Worm (Caenorhabditis elegans) whole organism, late embryonic: ENCODE measurements around the gene F41C3.2.

Source experiments
- F13H6.1 ChIP-seq: sonication (generic microtip); optimal IDR thresholded peaks from 2 replicates; lab custom pipeline; 2016; ENCODE audit warnings: missing genetic modification characterization, missing compliant biosample characterization
- K09A11.1 ChIP-seq: sonication (generic microtip); optimal IDR thresholded peaks from 2 replicates; lab custom pipeline; 2017; ENCODE audit warnings: antibody characterized with exemption, mild to moderate bottlenecking, missing genetic modification characterization, missing compliant biosample characterization; ENCODE audit not compliant: insufficient read depth
- ceh-2 ChIP-seq: sonication (generic microtip); optimal IDR thresholded peaks from 2 replicates; lab custom pipeline; 2016; ENCODE audit warnings: missing genotype, missing genetic modification characterization, missing compliant biosample characterization
- dve-1 ChIP-seq: sonication (generic microtip); optimal IDR thresholded peaks from 2 replicates; lab custom pipeline; 2017; ENCODE audit warnings: antibody characterized with exemption, mild to moderate bottlenecking, missing genetic modification characterization, missing compliant biosample characterization
- ets-4 ChIP-seq: sonication (generic microtip); optimal IDR thresholded peaks from 2 replicates; lab custom pipeline; 2016; ENCODE audit warnings: missing genetic modification characterization, missing compliant biosample characterization
- hlh-13 ChIP-seq: fragments of 200-800 bp; sonication (Bioruptor generic); optimal IDR thresholded peaks from 2 replicates; lab custom pipeline; 2018; ENCODE audit warnings: mild to moderate bottlenecking, missing genetic modification characterization, missing compliant biosample characterization
- lim-6 ChIP-seq: sonication (generic microtip); optimal IDR thresholded peaks from 2 replicates; lab custom pipeline; 2016; ENCODE audit warnings: missing genetic modification characterization, missing compliant biosample characterization
- lin-11 ChIP-seq: fragments of 200-800 bp; sonication (Bioruptor generic); optimal IDR thresholded peaks from 2 replicates; lab custom pipeline; 2018; ENCODE audit warnings: mild to moderate bottlenecking, missing genetic modification characterization, missing compliant biosample characterization
- mec-3 ChIP-seq: sonication (generic microtip); optimal IDR thresholded peaks from 2 replicates; lab custom pipeline; 2016; ENCODE audit warnings: borderline replicate concordance, missing genetic modification characterization, missing compliant biosample characterization
- npax-4 ChIP-seq: sonication (generic microtip); optimal IDR thresholded peaks from 2 replicates; lab custom pipeline; 2016; ENCODE audit warnings: missing genetic modification characterization, missing compliant biosample characterization
- tbx-2 ChIP-seq: sonication (generic microtip); optimal IDR thresholded peaks from 2 replicates; lab custom pipeline; 2016; ENCODE audit warnings: missing genetic modification characterization, missing compliant biosample characterization

- TF ChIP-seq hlh-13 (GFP tag; lab: Kevin White, UChicago) = no peak
- TF ChIP-seq tbx-2 (tag; lab: Kevin White, UChicago) = no peak
- no peak for TF ChIP-seq npax-4 (tag; lab: Kevin White, UChicago)
- TF ChIP-seq lin-11 = no peak
- TF ChIP-seq lim-6 (tag; lab: Kevin White, UChicago) = no peak
- TF ChIP-seq ceh-2 (tag; lab: Kevin White, UChicago) = no peak
- TF ChIP-seq F13H6.1 (tag; lab: Kevin White, UChicago) = no peak
- no peak for TF ChIP-seq K09A11.1 (tag; lab: Kevin White, UChicago)
- no peak for TF ChIP-seq ets-4 (tag; lab: Kevin White, UChicago)
- no peak for TF ChIP-seq dve-1 (tag; lab: Kevin White, UChicago)
- no peak for TF ChIP-seq mec-3 (tag; lab: Kevin White, UChicago)
These were observed 1.4 kb upstream of the F41C3.2 start for ce11 chrII:4748374-4748773.
